Fruit fly (Drosophila melanogaster): ENCODE measurements around the gene B52.

B52 gene

dm6 chr3R:13715674-13716454, 54.8 kb downstream of the B52 start (continued):
- TF ChIP-seq mam (GFP tag; optimal IDR thresholded peaks at IDR 0.05) = no peak
- TF ChIP-seq CG30020 (tag; optimal IDR thresholded peaks at IDR 0.05) = no peak
- TF ChIP-seq cg (GFP tag; optimal IDR thresholded peaks at IDR 0.05) = peak; percentile 17
- no peak for TF ChIP-seq sisA (GFP tag; IDR thresholded peaks at IDR 0.05)
- TF ChIP-seq pros (GFP tag; optimal IDR thresholded peaks at IDR 0.05) = peak; percentile 97
- TF ChIP-seq CG8924 (tag; optimal IDR thresholded peaks at IDR 0.05) = no peak
- TF ChIP-seq CG9817 (tag; optimal IDR thresholded peaks at IDR 0.05) = no peak
- TF ChIP-seq cad (GFP tag; optimal IDR thresholded peaks at IDR 0.05) = peak; percentile 82
- TF ChIP-seq bab2 (GFP tag; optimal IDR thresholded peaks at IDR 0.05) = no peak
- no peak for TF ChIP-seq CG32772 (GFP tag; IDR thresholded peaks at IDR 0.05)
- TF ChIP-seq CG13894 (tag; optimal IDR thresholded peaks at IDR 0.05) = peak; percentile 51
- TF ChIP-seq CG10274 (GFP tag; optimal IDR thresholded peaks at IDR 0.05) = peak; percentile 44
- no peak for TF ChIP-seq CG7963 (GFP tag; IDR thresholded peaks at IDR 0.05; ENCODE audit: partially characterized antibody)
- TF ChIP-seq jigr1 (GFP tag; IDR thresholded peaks at IDR 0.05) = no peak
- TF ChIP-seq Xbp1 (GFP tag; optimal IDR thresholded peaks at IDR 0.05) = no peak
- TF ChIP-seq salm (tag; optimal IDR thresholded peaks at IDR 0.05) = no peak
- TF ChIP-seq CG4404 (GFP tag; IDR thresholded peaks at IDR 0.05) = no peak
- peak; percentile 88 for TF ChIP-seq z (GFP tag; IDR thresholded peaks at IDR 0.05)
- TF ChIP-seq Chrac-16 (GFP tag; optimal IDR thresholded peaks at IDR 0.05) = no peak
- TF ChIP-seq Dll (GFP tag; IDR thresholded peaks at IDR 0.05; ENCODE audit: partially characterized antibody) = no peak
- TF ChIP-seq nom (GFP tag; optimal IDR thresholded peaks at IDR 0.05) = peak; percentile 85
- TF ChIP-seq Ravus (GFP tag; IDR thresholded peaks at IDR 0.05) = no peak
- no peak for TF ChIP-seq pita (GFP tag; optimal IDR thresholded peaks at IDR 0.05)
- peak; percentile 19 for TF ChIP-seq CG12769 (tag; optimal IDR thresholded peaks at IDR 0.05)
- peak in 1 of 2 experiments; percentile 66 for TF ChIP-seq insv (GFP tag; optimal IDR thresholded peaks at IDR 0.05)
- TF ChIP-seq CG5953 (GFP tag; IDR thresholded peaks at IDR 0.05) = no peak
- no peak for TF ChIP-seq chm (GFP tag; IDR thresholded peaks at IDR 0.05)
- TF ChIP-seq tio (GFP tag; optimal IDR thresholded peaks at IDR 0.05) = no peak
- TF ChIP-seq ind (GFP tag; optimal IDR thresholded peaks at IDR 0.05) = no peak
- TF ChIP-seq CG2199 (GFP tag; IDR thresholded peaks at IDR 0.05) = 0 out of 3 replicates have a peak, but pooled peaks have one; percentile 24
- no peak for TF ChIP-seq zfh2 (GFP tag; optimal IDR thresholded peaks at IDR 0.05)
- no peak for TF ChIP-seq gsb-n (tag; optimal IDR thresholded peaks at IDR 0.05)
- peak in 1 of 2 experiments; percentile 28 for TF ChIP-seq bsh (GFP tag; optimal IDR thresholded peaks at IDR 0.05)
- no peak for TF ChIP-seq Opbp (GFP tag; IDR thresholded peaks at IDR 0.05; ENCODE audit: partially characterized antibody)
- TF ChIP-seq Fer2 (tag; optimal IDR thresholded peaks at IDR 0.05) = no peak
- peak; percentile 11 for TF ChIP-seq abd-A (tag; optimal IDR thresholded peaks at IDR 0.05)
- no peak for TF ChIP-seq gcm (GFP tag; optimal IDR thresholded peaks at IDR 0.05)
- no peak for TF ChIP-seq CG4282 (GFP tag; optimal IDR thresholded peaks at IDR 0.05)
- no peak for TF ChIP-seq unc-4 (GFP tag; IDR thresholded peaks at IDR 0.05; ENCODE audit: partially characterized antibody)
- no peak for TF ChIP-seq CG1603 (tag; optimal IDR thresholded peaks at IDR 0.05)
- no peak for TF ChIP-seq CG32767 (GFP tag; IDR thresholded peaks at IDR 0.05)
